Fruit fly (Drosophila melanogaster) whole organism, embryonic: ENCODE results near the gene CG43175.
A peak's percentile ranks its signal among the peaks of the same experiment; 100 is the strongest.

Experiments used
- Awh ChIP-seq: fragments of 200-800 bp; sonication (Bioruptor generic); IDR thresholded peaks from 2 replicates; pipeline ENCODE4, ENCODE4 v1.3.6; 2022; ENCODE audit warnings: missing biosample characterization, missing genetic modification characterization
- B-H1 ChIP-seq: fragments of 200-800 bp; sonication (Bioruptor generic); IDR thresholded peaks from 3 replicates; pipeline ENCODE4 v1.3.6; 2022; ENCODE audit warnings: missing biosample characterization, missing genetic modification characterization
- B-H2 ChIP-seq: fragments of 200-800 bp; sonication (Bioruptor generic); optimal IDR thresholded peaks from 2 replicates; lab custom pipeline; 2018; ENCODE audit warnings: missing biosample characterization, mild to moderate bottlenecking, missing genetic modification characterization
- Bgb ChIP-seq: fragments of 200-800 bp; sonication (Bioruptor generic); IDR thresholded peaks from 2 replicates; pipeline ENCODE4 v1.3.6; 2022; ENCODE audit warnings: missing biosample characterization, missing genetic modification characterization; ENCODE audit not compliant: partially characterized antibody
- CG1024 ChIP-seq: fragments of 200-800 bp; sonication (Bioruptor generic); IDR thresholded peaks from 2 replicates; pipeline ENCODE4 v1.3.6; 2022; ENCODE audit warnings: missing biosample characterization, missing genetic modification characterization
- CG10654 ChIP-seq: fragments of 200-800 bp; sonication (Bioruptor generic); optimal IDR thresholded peaks from 2 replicates; lab custom pipeline; 2016; ENCODE audit warnings: missing biosample characterization, missing genetic modification characterization
- CG17385 ChIP-seq: fragments of 200-800 bp; sonication (Bioruptor generic); optimal IDR thresholded peaks from 3 replicates; lab custom pipeline; 2018; ENCODE audit warnings: missing biosample characterization, mild to moderate bottlenecking, missing genetic modification characterization
- CG18764 ChIP-seq: fragments of 200-800 bp; sonication (Bioruptor generic); optimal IDR thresholded peaks from 3 replicates; lab custom pipeline; 2016; ENCODE audit warnings: missing biosample characterization, missing genetic modification characterization
- CG2202 ChIP-seq: fragments of 200-800 bp; sonication (Bioruptor generic); optimal IDR thresholded peaks from 2 replicates; lab custom pipeline; 2018; ENCODE audit warnings: missing biosample characterization, mild to moderate bottlenecking, missing genetic modification characterization
- CG31441 ChIP-seq: fragments of 200-800 bp; sonication (Bioruptor generic); IDR thresholded peaks from 2 replicates; pipeline ENCODE4 v1.3.6; 2022; ENCODE audit warnings: missing biosample characterization, missing genetic modification characterization
- CG3407 ChIP-seq: fragments of 200-800 bp; sonication (Bioruptor generic); optimal IDR thresholded peaks from 2 replicates; lab custom pipeline; 2018; ENCODE audit warnings: missing biosample characterization, mild to moderate bottlenecking, missing genetic modification characterization
- CG4617 ChIP-seq: fragments of 200-800 bp; sonication (Bioruptor generic); optimal IDR thresholded peaks from 3 replicates; lab custom pipeline; 2016; ENCODE audit warnings: missing biosample characterization, missing genetic modification characterization, borderline replicate concordance
- CG5245 ChIP-seq: fragments of 200-800 bp; sonication (Bioruptor generic); optimal IDR thresholded peaks from 3 replicates; lab custom pipeline; 2016; ENCODE audit warnings: missing biosample characterization, missing genetic modification characterization
- CG6272 ChIP-seq: fragments of 200-800 bp; sonication (Bioruptor generic); IDR thresholded peaks from 2 replicates; pipeline ENCODE4 v1.3.6; 2022; ENCODE audit warnings: missing biosample characterization, missing genetic modification characterization
- CG6765 ChIP-seq: fragments of 200-800 bp; sonication (Bioruptor generic); optimal IDR thresholded peaks from 3 replicates; lab custom pipeline; 2017; ENCODE audit warnings: missing biosample characterization, mild to moderate bottlenecking, missing genetic modification characterization
- CG6791 ChIP-seq: fragments of 200-800 bp; sonication (Bioruptor generic); IDR thresholded peaks from 3 replicates; pipeline ENCODE4 v1.3.6; 2022; ENCODE audit warnings: missing biosample characterization, missing genetic modification characterization; ENCODE audit not compliant: partially characterized antibody
- Chrac-16 ChIP-seq: fragments of 200-800 bp; sonication (Bioruptor generic); optimal IDR thresholded peaks from 3 replicates; lab custom pipeline; 2016; ENCODE audit warnings: missing biosample characterization, missing genetic modification characterization
- Dad ChIP-seq: fragments of 200-800 bp; sonication (Bioruptor generic); optimal IDR thresholded peaks from 3 replicates; lab custom pipeline; 2016; ENCODE audit warnings: missing biosample characterization, missing genetic modification characterization
- Dbx ChIP-seq: fragments of 200-800 bp; sonication (Bioruptor generic); IDR thresholded peaks from 3 replicates; pipeline ENCODE4 v1.3.6; 2022; ENCODE audit warnings: missing biosample characterization, missing genetic modification characterization
- Deaf1 ChIP-seq: fragments of 200-800 bp; optimal IDR thresholded peaks from 3 replicates; lab custom pipeline; 2019; ENCODE audit warnings: missing biosample characterization, mild to moderate bottlenecking, missing genetic modification characterization, moderate library complexity
- Eip74EF ChIP-seq, 2 experiments: fragments of 200-800 bp in 1 of 2; fragments of >200 bp in 1 of 2; sonication (Bioruptor generic) in 1 of 2; optimal IDR thresholded peaks; 2 replicates each; lab custom pipeline; 2017 to 2019; ENCODE audit warnings: missing biosample characterization in 2 of 2, missing genetic modification characterization in 2 of 2, mild to moderate bottlenecking in 1 of 2, moderate library complexity in 1 of 2
- Fer3 ChIP-seq: fragments of 200-800 bp; sonication (Bioruptor generic); optimal IDR thresholded peaks from 2 replicates; lab custom pipeline; 2018; ENCODE audit warnings: missing biosample characterization, mild to moderate bottlenecking, missing genetic modification characterization, moderate library complexity
- H2.0 ChIP-seq: fragments of 200-800 bp; sonication (Bioruptor generic); IDR thresholded peaks from 2 replicates; pipeline ENCODE4 v1.3.6; 2022; ENCODE audit warnings: missing biosample characterization, missing genetic modification characterization
- HLH4C ChIP-seq: fragments of 200-800 bp; sonication (Bioruptor generic); IDR thresholded peaks from 3 replicates; pipeline ENCODE4 v1.3.6; 2022; ENCODE audit warnings: missing biosample characterization, missing genetic modification characterization; ENCODE audit not compliant: partially characterized antibody
- Med ChIP-seq: fragments of 200-800 bp; sonication (Bioruptor generic); peaks from one replicate; lab custom pipeline; 2016; ENCODE audit warnings: missing biosample characterization, missing genetic modification characterization, mild to moderate bottlenecking, inconsistent platforms, moderate library complexity
- Xbp1 ChIP-seq: fragments of 200-800 bp; sonication (Bioruptor generic); optimal IDR thresholded peaks from 3 replicates; lab custom pipeline; 2016; ENCODE audit warnings: missing biosample characterization, mild to moderate bottlenecking, missing genetic modification characterization
- Xrp1 ChIP-seq: fragments of 200-800 bp; sonication (Bioruptor generic); IDR thresholded peaks from 2 replicates; pipeline ENCODE4 v1.3.6; 2022; ENCODE audit warnings: missing biosample characterization, missing genetic modification characterization
- chinmo ChIP-seq: fragments of 200-800 bp; sonication (Bioruptor generic); IDR thresholded peaks from 4 replicates; pipeline ENCODE4 v1.3.6; 2022; ENCODE audit warnings: missing biosample characterization, missing genetic modification characterization; ENCODE audit not compliant: partially characterized antibody
- crc ChIP-seq: fragments of 200-800 bp; sonication (Bioruptor generic); optimal IDR thresholded peaks from 2 replicates; lab custom pipeline; 2016; ENCODE audit warnings: missing biosample characterization, missing genetic modification characterization
- croc ChIP-seq: fragments of 200-800 bp; sonication (Bioruptor generic); conservative IDR thresholded peaks from 3 replicates; pipeline ENCODE4 v1.3.6; 2022; ENCODE audit warnings: missing biosample characterization, missing genetic modification characterization
- dimm ChIP-seq: fragments of 200-800 bp; sonication (Bioruptor generic); IDR thresholded peaks from 2 replicates; pipeline ENCODE4 v1.3.6; 2022; ENCODE audit warnings: missing biosample characterization, missing genetic modification characterization
- esg ChIP-seq: fragments of 200-800 bp; sonication (Bioruptor generic); conservative IDR thresholded peaks from 2 replicates; pipeline ENCODE4 v1.3.6; 2022; ENCODE audit warnings: missing biosample characterization, missing genetic modification characterization
- fu2 ChIP-seq: fragments of 200-800 bp; sonication (Bioruptor generic); optimal IDR thresholded peaks from 2 replicates; lab custom pipeline; 2016; ENCODE audit warnings: missing biosample characterization, missing genetic modification characterization
- gcm ChIP-seq: fragments of 200-800 bp; sonication (Bioruptor generic); optimal IDR thresholded peaks from 2 replicates; lab custom pipeline; 2019; ENCODE audit warnings: missing biosample characterization, mild to moderate bottlenecking, missing genetic modification characterization, moderate library complexity
- hb ChIP-seq: fragments of 200-800 bp; sonication (Bioruptor generic); IDR thresholded peaks from 3 replicates; pipeline ENCODE4 v1.3.6; 2022; ENCODE audit warnings: missing biosample characterization, missing genetic modification characterization; ENCODE audit not compliant: partially characterized antibody
- ind ChIP-seq: fragments of 200-800 bp; sonication (Bioruptor generic); optimal IDR thresholded peaks from 3 replicates; lab custom pipeline; 2016; ENCODE audit warnings: missing biosample characterization, missing genetic modification characterization
- kay ChIP-seq: fragments of 200-800 bp; sonication (Bioruptor generic); optimal IDR thresholded peaks from 2 replicates; lab custom pipeline; 2016; ENCODE audit warnings: missing biosample characterization, missing genetic modification characterization
- lilli ChIP-seq: fragments of 200-800 bp; sonication (Bioruptor generic); optimal IDR thresholded peaks from 3 replicates; lab custom pipeline; 2016; ENCODE audit warnings: missing biosample characterization, missing genetic modification characterization
- lola ChIP-seq, 3 experiments: fragments of >200 bp in 2 of 3; fragments of 200-800 bp in 1 of 3; sonication (Bioruptor generic) in 1 of 3; optimal IDR thresholded peaks; 2 replicates each; lab custom pipeline; 2017 to 2019; ENCODE audit warnings: missing biosample characterization in 3 of 3, missing genetic modification characterization in 3 of 3, mild to moderate bottlenecking in 1 of 3, moderate library complexity in 1 of 3
- maf-S ChIP-seq: fragments of 200-800 bp; sonication (Bioruptor generic); optimal IDR thresholded peaks from 2 replicates; lab custom pipeline; 2016; ENCODE audit warnings: missing biosample characterization, missing genetic modification characterization
- ro ChIP-seq: fragments of 200-800 bp; sonication (Bioruptor generic); IDR thresholded peaks from 2 replicates; pipeline ENCODE4 v1.3.6; 2022; ENCODE audit warnings: missing biosample characterization, missing genetic modification characterization
- scrt ChIP-seq: fragments of 200-800 bp; sonication (Bioruptor generic); optimal IDR thresholded peaks from 2 replicates; lab custom pipeline; 2018; ENCODE audit warnings: missing biosample characterization, mild to moderate bottlenecking, missing genetic modification characterization, moderate library complexity
- sens-2 ChIP-seq: fragments of 200-800 bp; sonication (Bioruptor generic); IDR thresholded peaks from 2 replicates; pipeline ENCODE4 v1.3.6; 2022; ENCODE audit warnings: missing biosample characterization, missing genetic modification characterization
- sob ChIP-seq: fragments of 200-800 bp; sonication (Bioruptor generic); IDR thresholded peaks from 2 replicates; pipeline ENCODE4 v1.3.6; 2022; ENCODE audit warnings: missing biosample characterization, missing genetic modification characterization
- tgo ChIP-seq: fragments of 200-800 bp; sonication (Bioruptor generic); IDR thresholded peaks from 3 replicates; pipeline ENCODE4 v1.3.6; 2022; ENCODE audit warnings: missing biosample characterization, missing genetic modification characterization
- tll ChIP-seq, 2 experiments: fragments of 200-800 bp in 1 of 2; fragments of >200 bp in 1 of 2; sonication (Bioruptor generic) in 1 of 2; optimal IDR thresholded peaks; 2 replicates each; lab custom pipeline; 2017 to 2019; ENCODE audit warnings: missing biosample characterization in 2 of 2, missing genetic modification characterization in 2 of 2, mild to moderate bottlenecking in 1 of 2, moderate library complexity in 1 of 2
- tna ChIP-seq: fragments of 200-800 bp; sonication (Bioruptor generic); IDR thresholded peaks from 2 replicates; pipeline ENCODE4 v1.3.6; 2022; ENCODE audit warnings: missing biosample characterization, missing genetic modification characterization; ENCODE audit not compliant: partially characterized antibody
- wdn ChIP-seq: fragments of 200-800 bp; sonication (Bioruptor generic); IDR thresholded peaks from 2 replicates; pipeline ENCODE4 v1.3.6; 2022; ENCODE audit warnings: missing biosample characterization, missing genetic modification characterization
- wek ChIP-seq: fragments of 200-800 bp; sonication (Bioruptor generic); optimal IDR thresholded peaks from 3 replicates; lab custom pipeline; 2018; ENCODE audit warnings: missing biosample characterization, mild to moderate bottlenecking, missing genetic modification characterization, moderate library complexity

The CG43175 gene

DNA sequence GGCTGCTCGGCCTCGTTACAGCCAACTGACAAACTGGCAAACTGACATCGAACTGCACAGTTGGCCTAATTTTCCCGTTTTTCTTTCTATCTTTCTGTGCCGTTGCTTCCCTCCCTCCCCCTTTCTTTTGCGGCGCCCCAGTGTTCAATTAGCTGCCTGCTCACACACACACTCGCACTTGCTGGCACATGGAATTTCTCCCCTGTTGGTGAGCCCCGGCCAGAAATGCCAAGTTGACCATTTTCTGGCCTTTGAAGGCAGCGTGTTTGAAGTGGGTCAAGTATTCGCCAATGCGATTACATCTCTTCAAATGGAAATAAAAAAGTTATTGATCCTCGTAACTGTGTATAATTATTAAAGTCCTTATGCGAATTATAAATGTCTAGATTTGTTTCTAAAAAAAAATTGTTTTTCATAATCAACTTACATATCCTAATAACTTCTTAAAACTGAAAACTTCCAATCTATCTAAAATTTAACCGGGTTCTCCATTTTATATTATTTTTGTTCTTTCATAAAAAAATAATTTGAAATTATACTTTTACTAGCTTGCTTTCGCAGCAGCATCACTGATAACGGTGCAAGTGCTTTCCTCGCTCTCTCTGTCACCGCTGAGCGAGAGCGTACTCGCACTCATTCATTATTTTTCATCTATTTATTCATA lies 50.3 kb downstream of the CG43175 start (continued):
- TF ChIP-seq esg (GFP tag; lab: Robert Waterston, UW), result peak; percentile 30; the same call in 1 of the 2 replicates
- TF ChIP-seq CG6765 (GFP tag; lab: Kevin White, UChicago), result no peak
- no peak for TF ChIP-seq Dbx (GFP tag; lab: Robert Waterston, UW)
- no peak for TF ChIP-seq Fer3 (tag; lab: Kevin White, UChicago)
- TF ChIP-seq kay (GFP tag; lab: Kevin White, UChicago), result no peak
- TF ChIP-seq CG6272 (GFP tag; lab: Robert Waterston, UW), result no peak
- TF ChIP-seq croc (GFP tag; lab: Robert Waterston, UW), result no peak
- no peak for TF ChIP-seq CG1024
- no peak for TF ChIP-seq tna
- no peak for TF ChIP-seq CG5245 (GFP tag; lab: Kevin White, UChicago)
- TF ChIP-seq maf-S (GFP tag; lab: Kevin White, UChicago), result no peak
- TF ChIP-seq ro (GFP tag; lab: Robert Waterston, UW), result no peak
- no peak for TF ChIP-seq Dad (GFP tag; lab: Kevin White, UChicago)
- no peak for TF ChIP-seq CG10654 (GFP tag; lab: Kevin White, UChicago)
- no peak for TF ChIP-seq Deaf1 (tag; lab: Kevin White, UChicago)
- TF ChIP-seq tll (GFP tag; optimal IDR thresholded peaks at IDR 0.05; lab: Kevin White, UChicago), result no peak
- TF ChIP-seq Med (GFP tag; lab: Kevin White, UChicago), result peak; percentile 58
- TF ChIP-seq sens-2 (GFP tag; lab: Robert Waterston, UW), result no peak
- TF ChIP-seq ind (GFP tag; lab: Kevin White, UChicago), result no peak
- no peak for TF ChIP-seq CG6791 (GFP tag; lab: Robert Waterston, UW)
- peak; percentile 9 for TF ChIP-seq gcm (GFP tag; lab: Kevin White, UChicago)
- no peak for TF ChIP-seq Bgb
- TF ChIP-seq lilli (GFP tag; lab: Kevin White, UChicago), result peak; percentile 40
- TF ChIP-seq CG31441 (GFP tag; lab: Robert Waterston, UW), result no peak
- TF ChIP-seq wek, result no peak
- TF ChIP-seq B-H1, result 0 out of 3 replicates have a peak, but pooled peaks have one; percentile 14
- no peak for TF ChIP-seq H2.0 (GFP tag; lab: Robert Waterston, UW)
- TF ChIP-seq Xrp1 (GFP tag; lab: Robert Waterston, UW), result peak; percentile 33; the same call in 1 of the 2 replicates
- no peak for TF ChIP-seq CG4617 (GFP tag; lab: Kevin White, UChicago)
- TF ChIP-seq CG2202 (tag; lab: Kevin White, UChicago), result no peak
- no peak for TF ChIP-seq CG18764 (GFP tag; lab: Kevin White, UChicago)
- TF ChIP-seq CG3407 (GFP tag; lab: Kevin White, UChicago), result peak; percentile 1
- no peak for TF ChIP-seq HLH4C (GFP tag; lab: Robert Waterston, UW)
- TF ChIP-seq Eip74EF (GFP tag; optimal IDR thresholded peaks at IDR 0.05; lab: Kevin White, UChicago), result peak in 1 of 2 experiments; percentile 25
- TF ChIP-seq tgo, result no peak
- TF ChIP-seq chinmo (GFP tag; lab: Robert Waterston, UW), result 0 out of 4 replicates have a peak, but pooled peaks have one; percentile 63
- TF ChIP-seq hb (GFP tag; lab: Robert Waterston, UW), result no peak
- no peak for TF ChIP-seq fu2 (GFP tag; lab: Kevin White, UChicago)
- TF ChIP-seq crc (GFP tag; lab: Kevin White, UChicago), result no peak
- TF ChIP-seq CG17385 (GFP tag; lab: Kevin White, UChicago), result peak; percentile 24
- TF ChIP-seq B-H2 (GFP tag; lab: Kevin White, UChicago), result no peak
- TF ChIP-seq lola (GFP tag; optimal IDR thresholded peaks at IDR 0.05; lab: Kevin White, UChicago), result peak in 1 of 3 experiments; percentile 68
- TF ChIP-seq Xbp1 (GFP tag; lab: Kevin White, UChicago), result peak; percentile 55
- no peak for TF ChIP-seq dimm
- TF ChIP-seq scrt (GFP tag; lab: Kevin White, UChicago), result no peak
- TF ChIP-seq sob (GFP tag; lab: Robert Waterston, UW), result no peak
- TF ChIP-seq Chrac-16, result peak; percentile 31
- TF ChIP-seq wdn (GFP tag; lab: Robert Waterston, UW), result no peak
- peak; percentile 23; the same call in 1 of the 2 replicates for TF ChIP-seq Awh (GFP tag; lab: Robert Waterston, UW)
